Worm (Caenorhabditis elegans) whole organism, L1 larva: ENCODE results near the gene his-24.

Experiments
- blmp-1 ChIP-seq: fragments of 150-350 bp; optimal IDR thresholded peaks from 2 replicates; lab custom pipeline; 2014; ENCODE audit warnings: missing biosample characterization, missing genetic modification characterization
- ceh-88 ChIP-seq: fragments of 200-800 bp; sonication (Bioruptor generic); IDR thresholded peaks from 2 replicates; pipeline ENCODE4 v1.3.6; 2022; ENCODE audit warnings: missing genetic modification characterization, missing compliant biosample characterization
- lin-13 ChIP-seq: fragments of 150-350 bp; optimal IDR thresholded peaks from 2 replicates; lab custom pipeline; 2014; ENCODE audit warnings: missing biosample characterization, missing genetic modification reagents, missing genetic modification characterization
- unc-62 ChIP-seq: fragments of 150-350 bp; optimal IDR thresholded peaks from 2 replicates; lab custom pipeline; 2014; ENCODE audit warnings: missing biosample characterization, missing genetic modification reagents, missing genetic modification characterization

- no peak for TF ChIP-seq unc-62
- TF ChIP-seq ceh-88 (GFP tag; lab: Robert Waterston, UW), result no peak
- no peak for TF ChIP-seq lin-13 (GFP tag; lab: Kevin White, UChicago)
- no peak for TF ChIP-seq blmp-1
Measured at ce11 chrX:14478743-14479428, 11.0 kb upstream of the his-24 start, which contains the start of gene M163.11.
